Worm (Caenorhabditis elegans): ENCODE data around the gene fbxa-39.

The fbxa-39 gene

ce11 chrIII:2294736-2295135 lies 21.9 kb downstream of the fbxa-39 start:
- TF ChIP-seq unc-62 (GFP tag; optimal IDR thresholded peaks at IDR 0.05) (no peak), pqm-1 (tag; optimal IDR thresholded peaks at IDR 0.05) (peak; percentile 69), pha-4 (tag; optimal IDR thresholded peaks at IDR 0.05) (peak; percentile 99), nhr-43 (tag; optimal IDR thresholded peaks at IDR 0.05; ENCODE audit: poor library complexity, severe bottlenecking) (no peak), nhr-76 (tag; optimal IDR thresholded peaks at IDR 0.05) (no peak), zag-1 (tag; optimal IDR thresholded peaks at IDR 0.05) (no peak), nhr-77 (tag; optimal IDR thresholded peaks at IDR 0.05) (no peak), elt-2 (tag; optimal IDR thresholded peaks at IDR 0.05) (peak; percentile 64)

ce11 chrIII:2304149-2304548 lies 31.3 kb downstream of the fbxa-39 start:
- no peak for TF ChIP-seq nhr-23 (tag; optimal IDR thresholded peaks at IDR 0.05)
- no peak for TF ChIP-seq nhr-67 (tag; optimal IDR thresholded peaks at IDR 0.05)

DNA sequence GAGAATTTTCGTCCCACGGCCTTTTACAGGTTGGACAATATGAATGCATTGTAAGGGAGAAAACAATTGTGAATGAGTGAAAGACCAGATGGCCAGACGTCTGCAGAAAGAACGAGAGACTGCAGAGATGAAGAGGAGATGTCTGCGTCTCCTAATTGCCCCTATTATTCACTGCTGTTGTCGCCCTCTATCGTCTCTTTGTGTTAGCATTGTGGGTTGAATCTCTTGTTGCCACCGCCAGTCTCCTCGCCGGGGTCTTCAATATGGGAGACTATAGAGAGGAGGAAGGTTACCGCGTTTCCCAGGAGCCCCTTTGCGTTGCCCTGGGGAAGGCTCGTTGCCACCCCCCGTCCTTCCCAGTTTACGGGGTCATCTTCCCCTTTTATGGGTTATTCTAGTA lies 32.0 kb downstream of the fbxa-39 start, which contains the start of gene Y54F10BM.9:
Y54F10BM.9 (minus strand) TSS at position 61 of the 400 bp plus-strand sequence.
- TF ChIP-seq elt-3 (tag; optimal IDR thresholded peaks at IDR 0.05) (no peak), hmg-11 (tag; optimal IDR thresholded peaks at IDR 0.05) (peak; percentile 63), pha-4 (tag; optimal IDR thresholded peaks at IDR 0.05) (peak; percentile 61), daf-12 (tag; optimal IDR thresholded peaks at IDR 0.05) (no peak), ceh-82 (tag; optimal IDR thresholded peaks at IDR 0.05) (no peak), ceh-16 (tag; optimal IDR thresholded peaks at IDR 0.05) (no peak), nfya-1 (tag; optimal IDR thresholded peaks at IDR 0.05; ENCODE audit: insufficient read depth) (peak; percentile 56), ceh-28 (tag; optimal IDR thresholded peaks at IDR 0.05) (peak; percentile 19), egl-27 (tag; optimal IDR thresholded peaks at IDR 0.05) (no peak), nhr-25 (tag; optimal IDR thresholded peaks at IDR 0.05) (peak; percentile 3), nhr-76 (tag; optimal IDR thresholded peaks at IDR 0.05) (no peak)

- TF ChIP-seq lin-39 (tag; optimal IDR thresholded peaks at IDR 0.05) (no peak), ceh-82 (tag; optimal IDR thresholded peaks at IDR 0.05) (no peak), jun-1 (tag; optimal IDR thresholded peaks at IDR 0.05) (no peak), tbx-2 (tag; optimal IDR thresholded peaks at IDR 0.05) (no peak), elt-2 (tag; optimal IDR thresholded peaks at IDR 0.05) (no peak), nfya-1 (tag; optimal IDR thresholded peaks at IDR 0.05; ENCODE audit: insufficient read depth) (no peak), mml-1 (tag; optimal IDR thresholded peaks at IDR 0.05) (no peak), ztf-4 (tag; optimal IDR thresholded peaks at IDR 0.05) (no peak), aly-2 (tag; optimal IDR thresholded peaks at IDR 0.05) (no peak), nhr-237 (tag; optimal IDR thresholded peaks at IDR 0.05) (no peak), nhr-25 (tag; optimal IDR thresholded peaks at IDR 0.05) (no peak), ceh-9 (tag; optimal IDR thresholded peaks at IDR 0.05) (no peak), egl-5 (tag; optimal IDR thresholded peaks at IDR 0.05) (no peak), hmg-11 (tag; optimal IDR thresholded peaks at IDR 0.05) (no peak)
Observed at ce11 chrIII:2308026-2308425, 35.2 kb downstream of the fbxa-39 start, which contains the start of the genes fbxa-1 and Y54F10BM.20. fbxa-1 (minus strand) TSS chrIII:2308126. Y54F10BM.20 (plus strand) TSS chrIII:2308256.

DNA sequence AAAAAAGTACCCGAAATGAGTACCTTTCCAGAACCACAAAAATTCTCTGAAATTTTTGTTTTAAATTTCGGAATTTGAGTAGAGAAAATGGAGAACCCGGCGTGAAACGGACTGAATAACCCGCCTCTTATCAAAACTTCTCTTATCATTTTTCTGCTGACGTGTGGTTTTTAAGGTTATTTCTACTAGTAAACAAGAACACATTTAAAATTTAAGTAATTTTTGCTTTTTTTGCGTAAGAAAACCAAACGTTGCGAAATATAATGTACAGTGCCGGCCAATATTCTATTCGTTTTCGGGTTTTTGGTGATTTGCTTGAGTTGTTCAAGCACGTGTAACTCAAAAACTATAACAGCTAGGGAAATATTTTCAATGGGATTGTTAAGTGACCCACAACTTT lies 38.2 kb downstream of the fbxa-39 start:
- TF ChIP-seq fkh-2 (tag; optimal IDR thresholded peaks at IDR 0.05) (no peak), pha-4 (tag; optimal IDR thresholded peaks at IDR 0.05) (peak; percentile 23), nhr-28 (tag; optimal IDR thresholded peaks at IDR 0.05) (no peak), nhr-11 (tag; optimal IDR thresholded peaks at IDR 0.05) (no peak), elt-2 (tag; optimal IDR thresholded peaks at IDR 0.05) (peak; percentile 50), pqm-1 (tag; optimal IDR thresholded peaks at IDR 0.05) (peak; percentile 4)

ce11 chrIII:2313985-2314494 lies 41.2 kb downstream of the fbxa-39 start, which contains the start of the genes fbxa-66 and iffb-1:
fbxa-66 (minus strand) TSS chrIII:2314035.
iffb-1 (plus strand) TSS chrIII:2314436.
- peak; percentile 51 for TF ChIP-seq hmg-11 (tag; optimal IDR thresholded peaks at IDR 0.05)
- TF ChIP-seq pha-4 (tag; optimal IDR thresholded peaks at IDR 0.05) = peak; percentile 24
- no peak for TF ChIP-seq lin-39 (tag; optimal IDR thresholded peaks at IDR 0.05)
